Worm (Caenorhabditis elegans): ENCODE measurements around the gene ceh-10.

DNA sequence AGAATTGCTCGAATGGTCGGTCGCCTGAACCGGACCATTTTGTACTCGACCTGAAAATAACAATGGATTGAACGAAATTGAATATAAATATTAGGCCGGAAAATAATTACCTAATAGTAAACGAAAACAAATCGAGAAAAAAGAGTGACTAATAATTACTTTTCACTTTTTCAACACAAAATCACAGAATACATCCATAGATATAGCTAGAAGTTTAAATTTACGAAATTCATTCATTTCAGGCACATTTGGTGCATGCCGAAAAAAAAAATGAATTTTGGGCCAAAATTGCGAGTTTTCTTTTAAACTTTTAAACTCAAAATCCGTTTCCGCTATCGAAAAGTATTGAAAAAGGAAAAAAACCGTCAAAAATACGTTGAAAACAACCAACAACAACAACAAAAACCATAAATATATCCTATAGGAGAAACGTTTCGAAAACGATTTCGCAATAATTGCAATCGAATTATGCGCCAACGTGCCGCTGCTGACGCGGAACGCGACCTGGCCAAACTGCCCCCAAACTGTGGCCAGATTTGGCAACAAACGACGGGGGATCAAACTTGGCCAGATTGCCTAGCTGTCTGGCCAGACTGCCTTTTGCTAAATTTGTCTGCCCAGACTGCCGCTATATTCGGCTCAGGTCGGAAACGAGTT, 13.4 kb upstream of the ceh-10 start, which contains the start of gene Y37B11A.3:
- TF ChIP-seq F13H6.1 (tag; optimal IDR thresholded peaks at IDR 0.05) (no peak), elt-2 (tag; optimal IDR thresholded peaks at IDR 0.05) (no peak)

Data from whole organism, late embryonic.